Worm (Caenorhabditis elegans) whole organism, late embryonic: ENCODE data around the gene F14D2.14.

Source experiments
- K09A11.1 ChIP-seq: sonication (generic microtip); optimal IDR thresholded peaks from 2 replicates; lab custom pipeline; 2017; ENCODE audit warnings: antibody characterized with exemption, mild to moderate bottlenecking, missing genetic modification characterization, missing compliant biosample characterization; ENCODE audit not compliant: insufficient read depth
- ama-1 ChIP-seq: fragments of 150-350 bp; optimal IDR thresholded peaks from 2 replicates; lab custom pipeline; 2014
- ceh-14 ChIP-seq: sonication (generic microtip); optimal IDR thresholded peaks from 2 replicates; lab custom pipeline; 2016; ENCODE audit warnings: missing genotype, missing genetic modification characterization, missing compliant biosample characterization
- ceh-18 ChIP-seq: sonication (generic microtip); optimal IDR thresholded peaks from 2 replicates; lab custom pipeline; 2016; ENCODE audit warnings: missing genetic modification characterization, missing compliant biosample characterization
- ceh-30 ChIP-seq: fragments of 150-350 bp; optimal IDR thresholded peaks from 2 replicates; lab custom pipeline; 2014; ENCODE audit warnings: missing biosample characterization, missing genetic modification characterization
- ceh-34 ChIP-seq: sonication (generic microtip); optimal IDR thresholded peaks from 2 replicates; lab custom pipeline; 2016; ENCODE audit warnings: mild to moderate bottlenecking, missing genetic modification characterization, missing compliant biosample characterization
- ceh-48 ChIP-seq: sonication (generic microtip); optimal IDR thresholded peaks from 2 replicates; lab custom pipeline; 2016; ENCODE audit warnings: missing genetic modification characterization, inconsistent platforms, missing compliant biosample characterization
- che-1 ChIP-seq: sonication (generic microtip); optimal IDR thresholded peaks from 2 replicates; lab custom pipeline; 2016; ENCODE audit warnings: mild to moderate bottlenecking, missing genetic modification characterization, missing compliant biosample characterization
- dmd-4 ChIP-seq: sonication (generic microtip); optimal IDR thresholded peaks from 2 replicates; lab custom pipeline; 2016; ENCODE audit warnings: borderline replicate concordance, missing genetic modification characterization, missing compliant biosample characterization
- dve-1 ChIP-seq: sonication (generic microtip); optimal IDR thresholded peaks from 2 replicates; lab custom pipeline; 2017; ENCODE audit warnings: antibody characterized with exemption, mild to moderate bottlenecking, missing genetic modification characterization, missing compliant biosample characterization
- elt-4 ChIP-seq: sonication (generic microtip); optimal IDR thresholded peaks from 2 replicates; lab custom pipeline; 2016; ENCODE audit warnings: missing genetic modification characterization, missing compliant biosample characterization
- ets-4 ChIP-seq: sonication (generic microtip); optimal IDR thresholded peaks from 2 replicates; lab custom pipeline; 2016; ENCODE audit warnings: missing genetic modification characterization, missing compliant biosample characterization
- fkh-10 ChIP-seq: fragments of 150-350 bp; optimal IDR thresholded peaks from 2 replicates; lab custom pipeline; 2014; ENCODE audit warnings: missing biosample characterization, missing genetic modification reagents, missing genetic modification characterization
- fkh-6 ChIP-seq: sonication (generic microtip); optimal IDR thresholded peaks from 2 replicates; lab custom pipeline; 2016; ENCODE audit warnings: missing genetic modification characterization, missing compliant biosample characterization
- gmeb-2 ChIP-seq: sonication (generic microtip); optimal IDR thresholded peaks from 2 replicates; lab custom pipeline; 2016; ENCODE audit warnings: missing genetic modification characterization, inconsistent platforms, missing compliant biosample characterization
- hlh-13 ChIP-seq: fragments of 200-800 bp; sonication (Bioruptor generic); optimal IDR thresholded peaks from 2 replicates; lab custom pipeline; 2018; ENCODE audit warnings: mild to moderate bottlenecking, missing genetic modification characterization, missing compliant biosample characterization
- lim-6 ChIP-seq: sonication (generic microtip); optimal IDR thresholded peaks from 2 replicates; lab custom pipeline; 2016; ENCODE audit warnings: missing genetic modification characterization, missing compliant biosample characterization
- lin-11 ChIP-seq: fragments of 200-800 bp; sonication (Bioruptor generic); optimal IDR thresholded peaks from 2 replicates; lab custom pipeline; 2018; ENCODE audit warnings: mild to moderate bottlenecking, missing genetic modification characterization, missing compliant biosample characterization
- madf-2 ChIP-seq: sonication (generic microtip); optimal IDR thresholded peaks from 2 replicates; lab custom pipeline; 2017; ENCODE audit warnings: missing genetic modification characterization, missing compliant biosample characterization
- nfya-1 ChIP-seq: sonication (generic microtip); optimal IDR thresholded peaks from 2 replicates; lab custom pipeline; 2017; ENCODE audit warnings: missing genetic modification characterization, mild to moderate bottlenecking, missing compliant biosample characterization, antibody characterized with exemption, moderate library complexity
- nhr-11 ChIP-seq: fragments of 150-350 bp; optimal IDR thresholded peaks from 2 replicates; lab custom pipeline; 2014; ENCODE audit warnings: missing biosample characterization, missing genetic modification characterization
- npax-4 ChIP-seq: sonication (generic microtip); optimal IDR thresholded peaks from 2 replicates; lab custom pipeline; 2016; ENCODE audit warnings: missing genetic modification characterization, missing compliant biosample characterization
- pag-3 ChIP-seq: sonication (generic microtip); optimal IDR thresholded peaks from 2 replicates; lab custom pipeline; 2016; ENCODE audit warnings: missing compliant biosample characterization, missing genetic modification characterization, borderline replicate concordance
- pha-2 ChIP-seq: sonication (generic microtip); optimal IDR thresholded peaks from 2 replicates; lab custom pipeline; 2017; ENCODE audit warnings: mild to moderate bottlenecking, missing genetic modification characterization, missing compliant biosample characterization
- pqm-1 ChIP-seq: sonication (generic microtip); optimal IDR thresholded peaks from 2 replicates; lab custom pipeline; 2016; ENCODE audit warnings: missing genetic modification characterization, missing compliant biosample characterization
- ref-2 ChIP-seq: sonication (generic microtip); optimal IDR thresholded peaks from 2 replicates; lab custom pipeline; 2016; ENCODE audit warnings: missing genetic modification characterization, missing compliant biosample characterization
- sox-2 ChIP-seq: fragments of 200-800 bp; sonication (Bioruptor generic); IDR thresholded peaks from 2 replicates; pipeline ENCODE4 v1.3.6; 2022; ENCODE audit warnings: missing genetic modification reagents, missing genetic modification characterization, missing compliant biosample characterization
- sox-4 ChIP-seq: sonication (generic microtip); optimal IDR thresholded peaks from 2 replicates; lab custom pipeline; 2017; ENCODE audit warnings: mild to moderate bottlenecking, missing genetic modification characterization, inconsistent platforms, missing compliant biosample characterization
- syd-9 ChIP-seq: sonication (generic microtip); optimal IDR thresholded peaks from 2 replicates; lab custom pipeline; 2016; ENCODE audit warnings: mild to moderate bottlenecking, missing genetic modification characterization, moderate library complexity, missing compliant biosample characterization
- tbx-2 ChIP-seq: sonication (generic microtip); optimal IDR thresholded peaks from 2 replicates; lab custom pipeline; 2016; ENCODE audit warnings: missing genetic modification characterization, missing compliant biosample characterization
- tbx-7 ChIP-seq: sonication (generic microtip); optimal IDR thresholded peaks from 2 replicates; lab custom pipeline; 2016; ENCODE audit warnings: missing genotype, missing genetic modification characterization, missing compliant biosample characterization
- ttx-3 ChIP-seq: sonication (generic microtip); optimal IDR thresholded peaks from 2 replicates; lab custom pipeline; 2016; ENCODE audit warnings: missing genetic modification reagents, missing genetic modification characterization, missing compliant biosample characterization
- unc-42 ChIP-seq: sonication (generic microtip); optimal IDR thresholded peaks from 2 replicates; lab custom pipeline; 2016; ENCODE audit warnings: missing genotype, missing genetic modification characterization, missing compliant biosample characterization
- unc-55 ChIP-seq: sonication (generic microtip); optimal IDR thresholded peaks from 2 replicates; lab custom pipeline; 2017; ENCODE audit warnings: missing biosample characterization, missing genetic modification reagents, missing genetic modification characterization
- unc-86 ChIP-seq: sonication (generic microtip); optimal IDR thresholded peaks from 2 replicates; lab custom pipeline; 2016; ENCODE audit warnings: missing genetic modification characterization, missing compliant biosample characterization
- zip-5 ChIP-seq: sonication (generic microtip); optimal IDR thresholded peaks from 2 replicates; lab custom pipeline; 2016; ENCODE audit warnings: missing genetic modification characterization, missing compliant biosample characterization

The F14D2.14 gene

ce11 chrII:3347940-3348610 lies at the start of gene F14D2.14, which contains the start of gene bath-29:
Gene F14D2.14 (minus strand): TSS chrII:3347990.
Gene bath-29 (plus strand): TSS chrII:3348560.
- no peak for TF ChIP-seq pha-2
- TF ChIP-seq che-1 (tag; lab: Kevin White, UChicago): no peak
- TF ChIP-seq syd-9: no peak
- TF ChIP-seq sox-2 (GFP tag; lab: Robert Waterston, UW): no peak
- no peak for TF ChIP-seq npax-4
- no peak for TF ChIP-seq tbx-2 (tag; lab: Kevin White, UChicago)
- no peak for TF ChIP-seq fkh-10 (GFP tag; lab: Kevin White, UChicago)
- no peak for TF ChIP-seq nhr-11 (tag; lab: Kevin White, UChicago)

- TF ChIP-seq pha-2 (no peak), gmeb-2 (no peak), ets-4 (tag; lab: Kevin White, UChicago) (no peak)
Observed at ce11 chrII:3395484-3395883, 47.7 kb upstream of the F14D2.14 start, which contains the start of gene nep-20. Gene nep-20 (minus strand): TSS chrII:3395584.

ce11 chrII:3387503-3387902 lies 39.7 kb upstream of the F14D2.14 start, which contains the start of gene T06D4.6:
Gene T06D4.6 (minus strand): TSS chrII:3387603.
- TF ChIP-seq madf-2 (tag; lab: Kevin White, UChicago) (no peak), K09A11.1 (no peak), ama-1 (no peak), sox-2 (GFP tag; lab: Robert Waterston, UW) (no peak), lin-11 (tag; lab: Kevin White, UChicago) (no peak), ref-2 (no peak), ceh-34 (no peak), dve-1 (tag; lab: Kevin White, UChicago) (no peak), unc-86 (tag; lab: Kevin White, UChicago) (no peak), unc-42 (tag; lab: Kevin White, UChicago) (no peak), elt-4 (tag; lab: Kevin White, UChicago) (no peak), unc-55 (GFP tag; lab: Kevin White, UChicago) (no peak), ceh-14 (tag; lab: Kevin White, UChicago) (no peak), sox-4 (tag; lab: Kevin White, UChicago) (no peak), lim-6 (no peak), hlh-13 (GFP tag; lab: Kevin White, UChicago) (no peak), ceh-18 (tag; lab: Kevin White, UChicago) (no peak)

- TF ChIP-seq ceh-48 (tag; lab: Kevin White, UChicago) (no peak), zip-5 (tag; lab: Kevin White, UChicago) (no peak), ref-2 (no peak), dmd-4 (tag; lab: Kevin White, UChicago) (no peak), ceh-30 (no peak), pag-3 (no peak), unc-42 (tag; lab: Kevin White, UChicago) (no peak), fkh-10 (GFP tag; lab: Kevin White, UChicago) (no peak), nfya-1 (tag; lab: Kevin White, UChicago) (no peak), pqm-1 (no peak), lim-6 (no peak), tbx-7 (tag; lab: Kevin White, UChicago) (no peak), ttx-3 (tag; lab: Kevin White, UChicago) (no peak), syd-9 (no peak), nhr-11 (tag; lab: Kevin White, UChicago) (no peak), fkh-6 (tag; lab: Kevin White, UChicago) (no peak)
Observed at ce11 chrII:3385736-3386135, 37.9 kb upstream of the F14D2.14 start, which contains the start of gene T06D4.2. Gene T06D4.2 (minus strand): TSS chrII:3385905.
